Worm (Caenorhabditis elegans): ENCODE results near the gene Y25C1A.6.

ce11 chrII:3012133-3012532 is 48.7 kb upstream of the Y25C1A.6 start, which contains the start of gene C41H7.9:
- TF ChIP-seq fos-1 (tag; optimal IDR thresholded peaks at IDR 0.05): no peak
- no peak for TF ChIP-seq pha-4 (GFP tag; IDR thresholded peaks at IDR 0.05)
- no peak for TF ChIP-seq pha-4 (tag; optimal IDR thresholded peaks at IDR 0.05)
- TF ChIP-seq saeg-2 (GFP tag; IDR thresholded peaks at IDR 0.05): no peak
- no peak for TF ChIP-seq mdl-1 (tag; optimal IDR thresholded peaks at IDR 0.05)
- TF ChIP-seq nhr-11 (tag; optimal IDR thresholded peaks at IDR 0.05): no peak
- no peak for TF ChIP-seq attf-4 (tag; optimal IDR thresholded peaks at IDR 0.05)
- no peak for TF ChIP-seq unc-62 (GFP tag; optimal IDR thresholded peaks at IDR 0.05 in 1 of 2)
- no peak for TF ChIP-seq unc-62 (tag; optimal IDR thresholded peaks at IDR 0.05)
